Worm (Caenorhabditis elegans) whole organism, L1 larva: ENCODE results near the gene Y39B6A.25.

ENCODE experiments used
- C16A3.4 ChIP-seq: fragments of 150-350 bp; optimal IDR thresholded peaks from 2 replicates; lab custom pipeline; 2014; ENCODE audit warnings: missing biosample characterization, missing genetic modification characterization
- F16B12.6 ChIP-seq: fragments of 150-350 bp; optimal IDR thresholded peaks from 2 replicates; lab custom pipeline; 2014; ENCODE audit warnings: missing biosample characterization, missing genetic modification characterization
- Y116A8C.19 ChIP-seq: sonication (generic microtip); optimal IDR thresholded peaks from 2 replicates; lab custom pipeline; 2016; ENCODE audit warnings: missing compliant biosample characterization, missing genetic modification characterization, borderline replicate concordance
- alr-1 ChIP-seq: fragments of 200-800 bp; sonication (Bioruptor generic); optimal IDR thresholded peaks from 2 replicates; lab custom pipeline; 2018; ENCODE audit warnings: borderline replicate concordance, mild to moderate bottlenecking, missing genetic modification characterization, missing compliant biosample characterization
- aly-2 ChIP-seq: fragments of 150-350 bp; optimal IDR thresholded peaks from 2 replicates; lab custom pipeline; 2014; ENCODE audit warnings: missing biosample characterization, missing genetic modification characterization
- ces-1 ChIP-seq: fragments of 150-350 bp; optimal IDR thresholded peaks from 2 replicates; lab custom pipeline; 2014; ENCODE audit warnings: missing biosample characterization, missing genetic modification reagents, missing genetic modification characterization
- egl-27 ChIP-seq, 2 experiments: fragments of 150-350 bp in 1 of 2; sonication (generic microtip); optimal IDR thresholded peaks; 3 replicates each; lab custom pipeline; 2017 to 2018; ENCODE audit warnings: missing biosample characterization in 2 of 2, missing genetic modification characterization in 2 of 2, missing genetic modification reagents in 2 of 2
- elt-3 ChIP-seq, 6 experiments: fragments of 150-350 bp in 1 of 6; sonication (generic microtip); optimal IDR thresholded peaks; 2 replicates each; lab custom pipeline; 2017 to 2018; ENCODE audit warnings: missing biosample characterization in 6 of 6, missing genetic modification characterization in 6 of 6, inconsistent platforms in 1 of 6
- hlh-17 ChIP-seq: fragments of 200-800 bp; sonication (Bioruptor generic); optimal IDR thresholded peaks from 2 replicates; lab custom pipeline; 2018; ENCODE audit warnings: missing genetic modification characterization, mild to moderate bottlenecking, missing compliant biosample characterization, moderate library complexity, borderline replicate concordance
- irx-1 ChIP-seq: sonication (generic microtip); optimal IDR thresholded peaks from 2 replicates; lab custom pipeline; 2016; ENCODE audit warnings: missing genetic modification characterization, missing compliant biosample characterization
- lin-15B ChIP-seq: fragments of 150-350 bp; sonication (generic microtip); optimal IDR thresholded peaks from 3 replicates; lab custom pipeline; 2014; ENCODE audit warnings: missing biosample characterization, missing genetic modification characterization
- mab-9 ChIP-seq: fragments of 200-800 bp; sonication (Bioruptor generic); IDR thresholded peaks from 2 replicates; pipeline ENCODE4 v1.3.6; 2022; ENCODE audit warnings: missing genetic modification reagents, missing genetic modification characterization, missing compliant biosample characterization
- nhr-12 ChIP-seq: sonication (generic microtip); optimal IDR thresholded peaks from 2 replicates; lab custom pipeline; 2017; ENCODE audit warnings: missing biosample characterization, missing genetic modification characterization
- nhr-20 ChIP-seq: sonication (generic microtip); optimal IDR thresholded peaks from 2 replicates; lab custom pipeline; 2016; ENCODE audit warnings: mild to moderate bottlenecking, missing genetic modification characterization, missing compliant biosample characterization
- nhr-237 ChIP-seq: fragments of 150-350 bp; optimal IDR thresholded peaks from 2 replicates; lab custom pipeline; 2014; ENCODE audit warnings: missing biosample characterization, missing genetic modification characterization
- nhr-85 ChIP-seq: sonication (generic microtip); peaks from one replicate; lab custom pipeline; 2016; ENCODE audit warnings: missing genetic modification characterization, inconsistent platforms, missing compliant biosample characterization
- pqm-1 ChIP-seq: sonication (generic microtip); optimal IDR thresholded peaks from 3 replicates; lab custom pipeline; 2017; ENCODE audit warnings: missing biosample characterization, missing genetic modification characterization
- zip-4 ChIP-seq: fragments of 200-800 bp; sonication (Bioruptor generic); optimal IDR thresholded peaks from 2 replicates; lab custom pipeline; 2018; ENCODE audit warnings: mild to moderate bottlenecking, missing genetic modification characterization, moderate library complexity, missing compliant biosample characterization

The Y39B6A.25 gene

DNA sequence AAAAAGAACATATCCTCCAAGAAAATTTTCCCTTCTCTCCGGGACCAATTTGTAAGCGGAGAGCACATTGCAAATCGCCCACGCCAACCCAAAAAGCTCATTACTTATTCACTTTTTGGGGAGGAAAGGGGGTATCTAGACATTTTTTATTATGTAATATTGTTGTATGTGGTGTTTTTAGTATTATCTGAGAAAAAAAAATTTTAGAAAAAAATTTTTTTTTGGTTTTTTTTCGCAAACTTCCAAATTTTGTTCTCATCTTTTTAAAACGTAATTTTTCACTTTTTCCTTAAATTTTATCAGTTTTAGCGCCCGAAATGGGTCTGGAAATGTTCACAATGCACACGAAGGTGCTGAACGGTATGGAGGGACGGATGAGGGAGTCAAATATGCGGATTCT, 33.6 kb downstream of the Y39B6A.25 start, which contains the start of gene twk-46:
twk-46 (plus strand) TSS at position 301 of the 400 bp plus-strand sequence.
- TF ChIP-seq hlh-17 (GFP tag; lab: Kevin White, UChicago) (no peak), ces-1 (no peak), zip-4 (GFP tag; lab: Kevin White, UChicago) (no peak), alr-1 (tag; lab: Kevin White, UChicago) (no peak), nhr-20 (tag; lab: Kevin White, UChicago) (no peak)

ce11 chrV:19063326-19063725, 37.1 kb downstream of the Y39B6A.25 start:
- TF ChIP-seq egl-27 (tag; optimal IDR thresholded peaks at IDR 0.05; lab: Kevin White, UChicago) (no peak), mab-9 (GFP tag; lab: Robert Waterston, UW) (no peak), F16B12.6 (tag; lab: Kevin White, UChicago) (no peak), elt-3 (tag; optimal IDR thresholded peaks at IDR 0.05; lab: Kevin White, UChicago) (no peak), irx-1 (no peak), lin-15B (no peak), aly-2 (tag; lab: Kevin White, UChicago) (no peak), nhr-85 (tag; lab: Kevin White, UChicago) (no peak)

DNA sequence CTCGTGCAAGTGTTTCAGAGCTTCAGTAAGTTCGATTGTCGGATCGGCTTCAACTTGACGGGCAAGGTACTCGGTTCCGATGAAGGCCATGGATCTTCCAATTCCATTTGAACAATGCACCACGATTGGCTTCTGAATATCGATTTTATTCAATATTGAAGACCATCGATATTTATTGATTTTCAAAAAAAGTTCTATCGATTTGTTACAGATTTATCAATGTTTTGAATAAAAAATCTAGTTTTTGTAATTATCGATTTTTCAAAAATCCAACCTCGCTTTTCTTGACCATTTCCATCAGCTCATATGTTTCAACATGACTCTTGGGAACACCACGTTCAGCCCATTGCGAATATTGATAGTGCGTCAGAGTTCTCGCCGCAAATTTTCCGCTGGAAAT, 42.6 kb downstream of the Y39B6A.25 start:
- TF ChIP-seq pqm-1 (tag; lab: Kevin White, UChicago) (no peak), egl-27 (tag; optimal IDR thresholded peaks at IDR 0.05; lab: Kevin White, UChicago) (no peak), nhr-237 (tag; lab: Kevin White, UChicago) (no peak)
- TF ChIP-seq, all 84 proteins: peak for 0

DNA sequence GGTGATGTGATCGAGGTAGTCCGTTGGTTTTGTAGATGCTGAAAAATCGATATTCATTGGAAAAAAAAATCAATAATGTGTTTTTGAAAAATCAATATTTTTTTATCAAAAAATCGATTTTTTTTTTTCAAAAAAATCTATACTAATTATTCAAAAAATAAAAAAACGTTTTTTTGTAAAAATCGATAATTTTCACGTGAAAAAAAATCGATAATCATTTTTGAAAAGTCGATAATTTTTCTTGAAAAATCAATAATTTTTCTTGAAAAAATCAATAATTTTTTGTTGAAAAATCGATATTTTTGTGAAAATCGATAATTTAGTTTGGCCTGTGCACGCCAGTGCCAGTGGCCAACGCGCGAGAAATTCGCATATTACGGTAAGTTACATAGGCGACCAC, 46.9 kb downstream of the Y39B6A.25 start:
- TF ChIP-seq alr-1 (tag; lab: Kevin White, UChicago) (no peak), nhr-12 (tag; lab: Kevin White, UChicago) (no peak), zip-4 (GFP tag; lab: Kevin White, UChicago) (no peak), Y116A8C.19 (tag; lab: Kevin White, UChicago) (no peak), aly-2 (tag; lab: Kevin White, UChicago) (no peak)

DNA sequence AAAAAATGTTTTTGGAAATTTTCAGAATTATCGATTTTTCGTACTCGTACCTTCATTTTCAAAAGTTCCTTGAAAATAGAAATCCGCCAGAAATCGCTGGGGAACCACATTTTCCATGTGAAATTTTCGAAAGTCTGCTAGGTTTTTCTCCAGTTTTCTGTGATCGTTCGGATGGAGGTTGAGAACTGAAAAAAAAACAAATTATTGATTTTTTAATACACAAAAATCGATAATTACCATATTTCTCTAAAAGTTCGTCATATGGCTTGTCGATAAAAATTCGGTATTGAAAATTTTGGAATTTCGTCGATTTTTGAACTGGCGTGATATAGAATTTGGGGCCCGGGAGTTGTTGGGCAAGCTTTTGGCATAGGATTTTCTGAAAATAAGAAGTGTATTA, 50.6 kb downstream of the Y39B6A.25 start:
- TF ChIP-seq C16A3.4, result no peak
